Fruit fly (Drosophila melanogaster): ENCODE results near the gene CG31676.

The CG31676 gene

DNA sequence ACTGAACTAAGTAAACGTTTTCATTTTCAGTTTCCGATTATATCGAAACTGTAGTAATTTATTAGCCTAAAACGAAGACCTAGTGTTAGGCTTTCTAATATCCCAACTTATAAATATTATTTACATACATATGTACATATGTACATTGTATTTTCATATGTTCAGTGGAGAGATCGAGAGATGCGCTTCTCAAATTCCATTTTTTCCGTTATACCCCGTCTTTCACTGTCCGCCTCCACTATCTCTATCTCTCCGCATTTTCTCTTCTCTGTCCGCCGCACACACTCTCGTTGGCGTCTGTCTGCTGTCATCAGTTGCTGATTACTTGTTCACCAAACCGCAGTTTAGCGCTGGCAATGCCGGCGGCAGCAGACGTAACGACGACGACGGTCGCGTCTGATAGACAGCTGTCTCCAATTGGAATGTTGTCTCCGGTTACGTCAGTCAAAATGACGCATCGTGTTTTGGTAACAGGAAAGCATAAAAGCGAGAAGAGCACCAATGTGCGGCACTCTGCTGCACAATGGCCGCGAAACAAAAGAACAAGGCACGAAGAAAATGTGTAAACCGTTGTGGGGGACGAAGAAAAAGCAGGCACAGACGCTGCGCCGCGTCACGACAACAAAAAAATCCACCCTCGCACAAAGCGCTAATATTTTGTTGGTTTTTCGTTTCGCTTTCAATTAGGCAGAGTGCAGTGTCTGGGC is 17.9 kb upstream of the CG31676 start, which contains the start of gene CG9331:
Gene CG9331, plus strand, starts transcription at position 340 of the 707 bp plus-strand sequence.
- no peak for TF ChIP-seq CG17801 (GFP tag; optimal IDR thresholded peaks at IDR 0.05; ENCODE audit: partially characterized antibody)

DNA sequence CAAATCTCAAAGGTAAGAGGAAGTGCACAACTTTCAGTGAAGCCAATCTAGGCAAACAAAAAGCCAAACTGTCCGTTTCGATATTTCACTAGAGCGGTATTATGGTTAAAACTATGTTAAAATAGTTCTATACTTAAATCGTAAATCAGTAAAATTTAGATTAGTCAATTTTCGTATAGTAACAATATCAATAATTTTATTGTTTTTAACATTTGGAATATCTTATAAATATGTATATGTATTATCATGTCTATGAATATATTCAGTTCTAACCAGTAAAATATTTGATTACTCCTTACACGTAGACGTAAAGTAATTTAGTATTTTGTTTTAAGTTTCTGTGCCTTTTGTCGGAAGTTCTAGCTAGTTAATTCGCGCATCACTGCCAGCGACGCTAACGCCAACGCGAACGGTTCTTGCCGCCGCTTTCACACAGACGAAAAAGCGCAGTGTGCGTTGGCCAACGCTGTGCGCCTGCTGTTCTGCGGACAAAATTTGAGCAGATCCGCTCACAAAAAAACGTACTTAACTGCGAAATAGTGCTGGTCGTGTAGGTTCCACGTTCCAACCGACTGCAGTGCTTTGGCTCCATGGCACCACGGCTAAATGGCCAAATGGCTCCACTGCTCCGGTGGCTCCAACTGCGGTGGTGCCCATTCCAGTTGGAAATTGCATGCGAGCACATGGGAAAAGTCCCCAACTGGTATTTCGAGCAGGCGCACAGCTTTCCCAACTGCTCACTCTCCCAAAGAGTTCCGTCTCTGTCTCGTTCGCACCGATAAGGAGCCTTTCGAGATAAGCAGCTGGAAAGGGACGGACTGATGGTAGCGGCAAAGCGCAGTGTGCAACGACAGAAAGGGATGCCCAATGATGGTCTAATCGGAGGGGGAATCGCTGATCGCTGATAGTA is 17.1 kb upstream of the CG31676 start:
- peak; percentile 55 for TF ChIP-seq CG17801 (GFP tag; optimal IDR thresholded peaks at IDR 0.05; ENCODE audit: partially characterized antibody)

DNA sequence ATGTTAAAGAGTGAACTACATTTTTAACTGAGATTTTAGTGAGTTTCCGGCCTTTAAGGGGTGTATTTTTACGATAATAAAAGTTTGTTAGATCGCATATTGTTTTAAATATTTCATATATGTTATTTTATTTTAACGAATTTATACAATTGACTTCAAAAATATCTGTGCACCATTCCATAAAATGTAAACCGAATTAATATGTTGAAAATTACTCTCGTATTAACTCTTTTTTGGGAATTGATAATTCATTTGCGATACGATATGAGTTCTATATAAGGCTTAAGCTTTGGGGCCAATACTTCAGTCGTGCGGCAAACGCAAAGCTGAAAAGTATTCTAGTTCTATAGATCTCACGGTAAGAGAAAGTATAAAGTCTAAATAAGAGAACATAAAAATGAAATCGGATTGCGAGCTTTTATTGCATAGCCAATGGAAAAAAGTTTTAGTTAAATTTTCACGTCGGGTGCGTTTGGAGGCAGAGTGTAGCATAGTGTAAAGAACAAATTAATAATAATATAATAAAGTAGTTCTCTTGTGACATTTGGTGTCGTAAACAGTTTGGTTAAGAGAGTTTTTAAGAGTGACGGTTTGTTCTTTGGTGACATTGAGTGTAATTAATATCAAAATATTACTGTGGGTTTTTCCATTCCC is 16.3 kb upstream of the CG31676 start:
- TF ChIP-seq CG17801 (GFP tag; optimal IDR thresholded peaks at IDR 0.05; ENCODE audit: partially characterized antibody): no peak

- no peak for TF ChIP-seq CG17801 (GFP tag; optimal IDR thresholded peaks at IDR 0.05; ENCODE audit: partially characterized antibody)
These were observed 15.3 kb upstream of the CG31676 start for dm6 chr2L:20825265-20825664.

dm6 chr2L:20826226-20826625 is 14.3 kb upstream of the CG31676 start:
- no peak for TF ChIP-seq CG17801 (GFP tag; optimal IDR thresholded peaks at IDR 0.05; ENCODE audit: partially characterized antibody)

- no peak for TF ChIP-seq CG17801 (GFP tag; optimal IDR thresholded peaks at IDR 0.05; ENCODE audit: partially characterized antibody)
These were observed 13.5 kb upstream of the CG31676 start for dm6 chr2L:20827045-20827444.

DNA sequence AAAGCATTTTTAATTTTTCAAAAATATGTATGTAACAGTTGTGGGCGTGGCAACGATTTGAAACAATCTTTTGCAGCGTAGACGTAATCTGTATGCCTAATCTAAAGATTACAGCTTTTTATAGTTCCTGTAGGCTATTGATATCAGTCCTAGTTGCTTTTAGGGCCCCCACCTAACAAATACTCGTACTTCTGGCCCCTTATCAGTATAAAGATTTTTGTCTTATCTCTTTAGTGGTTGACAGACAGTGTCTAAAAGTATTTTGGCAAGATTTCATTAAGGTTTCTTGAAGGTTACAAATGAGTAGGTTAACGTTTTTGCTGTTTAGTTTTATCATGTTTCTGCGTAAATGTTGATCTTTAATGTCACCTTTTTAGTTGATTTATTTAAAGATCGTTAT is 11.8 kb upstream of the CG31676 start:
- no peak for TF ChIP-seq CG17801 (GFP tag; optimal IDR thresholded peaks at IDR 0.05; ENCODE audit: partially characterized antibody)

- TF ChIP-seq CG17801 (GFP tag; optimal IDR thresholded peaks at IDR 0.05; ENCODE audit: partially characterized antibody): no peak
These were observed 11.2 kb upstream of the CG31676 start, which contains the start of gene CG31673 for dm6 chr2L:20829309-20829708. Gene CG31673, plus strand, starts transcription at chr2L:20829609.

dm6 chr2L:20829755-20830396 is 10.7 kb upstream of the CG31676 start:
- TF ChIP-seq CG17801 (GFP tag; optimal IDR thresholded peaks at IDR 0.05; ENCODE audit: partially characterized antibody): peak; percentile 26

- TF ChIP-seq CG17801 (GFP tag; optimal IDR thresholded peaks at IDR 0.05; ENCODE audit: partially characterized antibody): peak; percentile 34
These were observed 9.5 kb upstream of the CG31676 start, which contains the start of gene CG31674 for dm6 chr2L:20831060-20831459. Gene CG31674, plus strand, starts transcription at chr2L:20831262.

DNA sequence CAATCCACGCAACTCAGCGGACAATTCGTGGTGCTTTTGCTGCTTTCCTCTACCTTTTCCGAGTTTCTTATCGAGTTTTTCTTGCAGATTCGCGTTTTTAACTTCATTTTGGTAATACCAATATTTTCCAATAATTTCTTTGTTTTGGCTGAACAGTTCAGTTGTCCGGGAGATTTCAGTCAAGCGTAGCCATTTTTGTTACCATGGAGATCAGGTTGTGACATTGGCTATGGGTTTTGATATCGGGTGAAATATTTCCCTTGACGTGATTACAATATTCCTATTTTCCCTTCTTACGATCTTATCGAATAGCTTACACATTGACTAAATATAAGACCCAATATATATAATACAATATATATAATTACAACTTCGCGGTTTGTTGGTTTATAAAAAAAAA is 5.0 kb upstream of the CG31676 start, which contains the start of gene Oseg5:
Gene Oseg5, minus strand, starts transcription at position 340 of the 400 bp plus-strand sequence.
- no peak for TF ChIP-seq CG17801 (GFP tag; optimal IDR thresholded peaks at IDR 0.05; ENCODE audit: partially characterized antibody)

dm6 chr2L:20837885-20838284 is 2.7 kb upstream of the CG31676 start, which contains the start of gene Spn38F:
Gene Spn38F, minus strand, starts transcription at chr2L:20837985.
- no peak for TF ChIP-seq CG17801 (GFP tag; optimal IDR thresholded peaks at IDR 0.05; ENCODE audit: partially characterized antibody)

dm6 chr2L:20840006-20840405 is 544 bp upstream of the CG31676 start:
- no peak for TF ChIP-seq CG17801 (GFP tag; optimal IDR thresholded peaks at IDR 0.05; ENCODE audit: partially characterized antibody)

dm6 chr2L:20844381-20844780 is 3.8 kb downstream of the CG31676 start:
- no peak for TF ChIP-seq CG17801 (GFP tag; optimal IDR thresholded peaks at IDR 0.05; ENCODE audit: partially characterized antibody)

- no peak for TF ChIP-seq CG17801 (GFP tag; optimal IDR thresholded peaks at IDR 0.05; ENCODE audit: partially characterized antibody)
These were observed 8.4 kb downstream of the CG31676 start, which contains the start of gene CG14402 for dm6 chr2L:20849000-20849399. Gene CG14402, plus strand, starts transcription at chr2L:20849300.

All from ovary, adult (tissue).